Fruit fly (Drosophila melanogaster): ENCODE results near the gene Plp.
A peak's percentile ranks its signal among the peaks of the same experiment; 100 is the strongest.

Gene Plp

dm6 chr3L:15140268-15140957 lies 45.9 kb upstream of the Plp start:
- no peak for TF ChIP-seq Ets98B (GFP tag; IDR thresholded peaks at IDR 0.05)
- no peak for TF ChIP-seq CG4496 (GFP tag; IDR thresholded peaks at IDR 0.05)

dm6 chr3L:15137790-15138189 lies 43.3 kb upstream of the Plp start:
- TF ChIP-seq D1 (tag; optimal IDR thresholded peaks at IDR 0.05) (no peak), CG4496 (GFP tag; IDR thresholded peaks at IDR 0.05) (no peak), CG12605 (GFP tag; IDR thresholded peaks at IDR 0.05) (no peak), rn (GFP tag; IDR thresholded peaks at IDR 0.05) (no peak), Pif1A (GFP tag; optimal IDR thresholded peaks at IDR 0.05) (no peak), CG8159 (tag; optimal IDR thresholded peaks at IDR 0.05) (no peak), CG17806 (tag; optimal IDR thresholded peaks at IDR 0.05) (no peak), fd96Ca (GFP tag; IDR thresholded peaks at IDR 0.05) (no peak), Pif1B (GFP tag; optimal IDR thresholded peaks at IDR 0.05) (no peak), CG34367 (tag; optimal IDR thresholded peaks at IDR 0.05) (no peak), CG10348 (GFP tag; IDR thresholded peaks at IDR 0.05) (no peak), CG14655 (GFP tag; optimal IDR thresholded peaks at IDR 0.05) (no peak), Snoo (tag; optimal IDR thresholded peaks at IDR 0.05) (no peak), CG32121 (GFP tag; IDR thresholded peaks at IDR 0.05) (no peak), CG8301 (tag; optimal IDR thresholded peaks at IDR 0.05) (no peak), Ets98B (GFP tag; IDR thresholded peaks at IDR 0.05) (no peak), EcR (GFP tag; optimal IDR thresholded peaks at IDR 0.05) (no peak), gl (tag; optimal IDR thresholded peaks at IDR 0.05) (no peak), CG15710 (tag; optimal IDR thresholded peaks at IDR 0.05) (no peak)

dm6 chr3L:15136659-15137572 lies 42.4 kb upstream of the Plp start, which contains the start of gene CG12316:
TSS of gene CG12316 (minus strand) at chr3L:15136934.
- peak; percentile 94 for TF ChIP-seq gl (tag; optimal IDR thresholded peaks at IDR 0.05)
- TF ChIP-seq Pif1B (GFP tag; optimal IDR thresholded peaks at IDR 0.05): peak; percentile 97
- peak; percentile 61 for TF ChIP-seq EcR (GFP tag; optimal IDR thresholded peaks at IDR 0.05)
- TF ChIP-seq CG8159 (tag; optimal IDR thresholded peaks at IDR 0.05): peak; percentile 95
- TF ChIP-seq Ets98B (GFP tag; IDR thresholded peaks at IDR 0.05): peak; percentile 89
- peak; percentile 92 for TF ChIP-seq CG32121 (GFP tag; IDR thresholded peaks at IDR 0.05)
- peak; percentile 95 for TF ChIP-seq CG8301 (tag; optimal IDR thresholded peaks at IDR 0.05)
- TF ChIP-seq rn (GFP tag; IDR thresholded peaks at IDR 0.05): peak; percentile 77
- TF ChIP-seq CG12605 (GFP tag; IDR thresholded peaks at IDR 0.05): peak; percentile 89
- peak; percentile 98 for TF ChIP-seq Pif1A (GFP tag; optimal IDR thresholded peaks at IDR 0.05)
- peak; percentile 96 for TF ChIP-seq Snoo (tag; optimal IDR thresholded peaks at IDR 0.05)
- TF ChIP-seq CG9948 (tag; optimal IDR thresholded peaks at IDR 0.05): peak; percentile 89
- peak; percentile 94 for TF ChIP-seq CG4496 (GFP tag; IDR thresholded peaks at IDR 0.05)
- peak; percentile 80 for TF ChIP-seq D1 (tag; optimal IDR thresholded peaks at IDR 0.05)
- TF ChIP-seq CG17806 (tag; optimal IDR thresholded peaks at IDR 0.05): peak; percentile 93
- peak; percentile 95 for TF ChIP-seq CG34367 (tag; optimal IDR thresholded peaks at IDR 0.05)
- TF ChIP-seq CG13204 (GFP tag; optimal IDR thresholded peaks at IDR 0.05): peak; percentile 91
- TF ChIP-seq fd96Ca (GFP tag; IDR thresholded peaks at IDR 0.05): peak; percentile 96
- peak; percentile 94 for TF ChIP-seq CG15710 (tag; optimal IDR thresholded peaks at IDR 0.05)
- peak; percentile 95 for TF ChIP-seq CG14655 (GFP tag; optimal IDR thresholded peaks at IDR 0.05)
- no peak for TF ChIP-seq CG10348 (GFP tag; IDR thresholded peaks at IDR 0.05)

dm6 chr3L:15131278-15131677 lies 36.8 kb upstream of the Plp start, which contains the start of gene CG13457:
TSS of gene CG13457 (minus strand) at chr3L:15131378.
- TF ChIP-seq CG14655 (GFP tag; optimal IDR thresholded peaks at IDR 0.05) (no peak), CG9948 (tag; optimal IDR thresholded peaks at IDR 0.05) (no peak), Snoo (tag; optimal IDR thresholded peaks at IDR 0.05) (no peak), rn (GFP tag; IDR thresholded peaks at IDR 0.05) (no peak), gl (tag; optimal IDR thresholded peaks at IDR 0.05) (no peak), Ets98B (GFP tag; IDR thresholded peaks at IDR 0.05) (no peak), CG32121 (GFP tag; IDR thresholded peaks at IDR 0.05) (no peak), CG10348 (GFP tag; IDR thresholded peaks at IDR 0.05) (no peak), CG15710 (tag; optimal IDR thresholded peaks at IDR 0.05) (no peak), CG17806 (tag; optimal IDR thresholded peaks at IDR 0.05) (no peak), CG8301 (tag; optimal IDR thresholded peaks at IDR 0.05) (no peak), CG12605 (GFP tag; IDR thresholded peaks at IDR 0.05) (no peak)

DNA sequence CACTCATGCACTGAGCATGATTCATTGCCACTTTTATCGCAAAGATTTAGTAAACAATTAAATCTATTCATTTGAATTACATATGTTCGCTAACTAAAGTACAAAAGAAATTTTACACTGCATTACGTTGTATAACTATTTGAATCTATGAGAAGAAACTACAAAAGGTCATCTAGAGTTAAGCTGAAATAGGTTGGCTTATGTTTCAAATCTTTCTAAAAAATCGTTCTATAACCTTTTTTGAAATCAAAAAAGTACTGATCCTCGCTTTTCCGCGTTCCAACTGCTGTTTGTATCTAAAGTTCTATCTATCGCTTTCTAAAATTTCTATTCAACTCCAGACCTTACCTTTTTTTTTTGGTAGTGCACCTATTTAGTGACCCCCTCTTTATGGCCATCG lies 31.2 kb upstream of the Plp start:
- TF ChIP-seq CG4496 (GFP tag; IDR thresholded peaks at IDR 0.05) (no peak), EcR (GFP tag; optimal IDR thresholded peaks at IDR 0.05) (no peak), CG15710 (tag; optimal IDR thresholded peaks at IDR 0.05) (no peak), CG8159 (tag; optimal IDR thresholded peaks at IDR 0.05) (no peak), CG9948 (tag; optimal IDR thresholded peaks at IDR 0.05) (peak; percentile 30), rn (GFP tag; IDR thresholded peaks at IDR 0.05) (no peak), CG12605 (GFP tag; IDR thresholded peaks at IDR 0.05) (no peak), CG8301 (tag; optimal IDR thresholded peaks at IDR 0.05) (peak; percentile 51)
